Worm (Caenorhabditis elegans) whole organism, young adult: ENCODE measurements around the gene C28D4.10.

Source experiments
- B0019.2 ChIP-seq: fragments of 200-800 bp; sonication (Bioruptor generic); conservative IDR thresholded peaks from 2 replicates; pipeline ENCODE4 v1.3.6; 2022; ENCODE audit warnings: missing genetic modification reagents, missing genetic modification characterization, missing compliant biosample characterization
- B0336.3 ChIP-seq: fragments of 200-800 bp; sonication (Bioruptor generic); IDR thresholded peaks from 2 replicates; pipeline ENCODE4 v1.3.6; 2022; ENCODE audit warnings: missing genetic modification characterization, missing compliant biosample characterization
- C17E4.6 ChIP-seq: fragments of 200-800 bp; sonication (Bioruptor generic); IDR thresholded peaks from 2 replicates; pipeline ENCODE4 v1.3.6; 2022; ENCODE audit warnings: missing genetic modification reagents, missing genetic modification characterization, missing compliant biosample characterization
- F22D6.2 ChIP-seq: sonication (generic microtip); optimal IDR thresholded peaks from 2 replicates; lab custom pipeline; 2016; ENCODE audit warnings: mild to moderate bottlenecking, missing genetic modification characterization, missing compliant biosample characterization
- F33H1.4 ChIP-seq: fragments of 200-800 bp; sonication (Bioruptor generic); IDR thresholded peaks from 2 replicates; pipeline ENCODE4 v1.3.6; 2022; ENCODE audit warnings: missing genetic modification reagents, missing genetic modification characterization, missing compliant biosample characterization
- F37B4.10 ChIP-seq: fragments of 200-800 bp; sonication (Bioruptor generic); IDR thresholded peaks from 2 replicates; pipeline ENCODE4 v1.3.6; 2022; ENCODE audit warnings: missing genetic modification characterization, missing compliant biosample characterization
- F39B2.1 ChIP-seq: fragments of 200-800 bp; sonication (Bioruptor generic); IDR thresholded peaks from 2 replicates; pipeline ENCODE4 v1.3.6; 2022; ENCODE audit warnings: missing genetic modification reagents, missing genetic modification characterization, missing compliant biosample characterization
- F49E8.2 ChIP-seq: sonication (generic microtip); optimal IDR thresholded peaks from 3 replicates; lab custom pipeline; 2017; ENCODE audit warnings: missing genetic modification characterization, mild to moderate bottlenecking, missing compliant biosample characterization, antibody characterized with exemption, moderate library complexity; ENCODE audit not compliant: insufficient read depth
- F52B5.7 ChIP-seq: sonication (generic microtip); optimal IDR thresholded peaks from 2 replicates; lab custom pipeline; 2016; ENCODE audit warnings: mild to moderate bottlenecking, missing genetic modification characterization, missing compliant biosample characterization
- Y53F4B.3 ChIP-seq: fragments of 200-800 bp; sonication (Bioruptor generic); IDR thresholded peaks from 2 replicates; pipeline ENCODE4 v1.3.6; 2022; ENCODE audit warnings: missing genetic modification reagents, missing genetic modification characterization, missing compliant biosample characterization
- Y53G8AR.9 ChIP-seq: fragments of 200-800 bp; sonication (Bioruptor generic); conservative IDR thresholded peaks from 2 replicates; pipeline ENCODE4 v1.3.6; 2022; ENCODE audit warnings: missing genetic modification reagents, missing genetic modification characterization, missing compliant biosample characterization
- Y67H2A.10 ChIP-seq: fragments of 200-800 bp; sonication (Bioruptor generic); conservative IDR thresholded peaks from 2 replicates; pipeline ENCODE4 v1.3.6; 2022; ENCODE audit warnings: missing genetic modification reagents, missing genetic modification characterization, missing compliant biosample characterization
- Y95B8A.8 ChIP-seq: fragments of 200-800 bp; sonication (Bioruptor generic); IDR thresholded peaks from 2 replicates; pipeline ENCODE4 v1.3.6; 2022; ENCODE audit warnings: missing genetic modification reagents, missing genetic modification characterization, missing compliant biosample characterization
- aptf-2 ChIP-seq: fragments of 200-800 bp; sonication (Bioruptor generic); conservative IDR thresholded peaks from 2 replicates; pipeline ENCODE4 v1.3.6; 2022; ENCODE audit warnings: missing genetic modification reagents, missing genetic modification characterization, missing compliant biosample characterization
- atf-7 ChIP-seq: sonication (generic microtip); optimal IDR thresholded peaks from 2 replicates; lab custom pipeline; 2017; ENCODE audit warnings: mild to moderate bottlenecking, missing genetic modification characterization, missing compliant biosample characterization
- athp-1 ChIP-seq: sonication (generic microtip); optimal IDR thresholded peaks from 2 replicates; lab custom pipeline; 2017; ENCODE audit warnings: mild to moderate bottlenecking, missing genetic modification characterization, missing compliant biosample characterization
- attf-6 ChIP-seq: fragments of 200-800 bp; sonication (Bioruptor generic); IDR thresholded peaks from 2 replicates; pipeline ENCODE4 v1.3.6; 2022; ENCODE audit warnings: missing genetic modification reagents, missing genetic modification characterization, missing compliant biosample characterization
- cebp-1 ChIP-seq, 2 experiments: fragments of 200-800 bp in 1 of 2; sonication (Bioruptor generic) in 1 of 2; sonication (generic microtip) in 1 of 2; IDR thresholded peaks in 1 of 2; optimal IDR thresholded peaks in 1 of 2; 2 replicates each; pipeline versions ENCODE4 v1.3.6 to Lab custom; 2017 to 2022; ENCODE audit warnings: missing compliant biosample characterization in 2 of 2, missing genetic modification characterization in 2 of 2, mild to moderate bottlenecking in 1 of 2, missing genetic modification reagents in 1 of 2, moderate library complexity in 1 of 2
- cebp-2 ChIP-seq: fragments of 200-800 bp; sonication (Bioruptor generic); IDR thresholded peaks from 2 replicates; pipeline ENCODE4 v1.3.6; 2022; ENCODE audit warnings: missing genetic modification characterization, missing compliant biosample characterization
- ceh-79 ChIP-seq: sonication (generic microtip); optimal IDR thresholded peaks from 2 replicates; lab custom pipeline; 2017; ENCODE audit warnings: mild to moderate bottlenecking, missing genetic modification characterization, missing compliant biosample characterization
- chd-7 ChIP-seq: sonication (generic microtip); optimal IDR thresholded peaks from 2 replicates; lab custom pipeline; 2016; ENCODE audit warnings: mild to moderate bottlenecking, missing genetic modification characterization, moderate library complexity, missing compliant biosample characterization
- die-1 ChIP-seq: sonication (generic microtip); optimal IDR thresholded peaks from 2 replicates; lab custom pipeline; 2016; ENCODE audit warnings: missing genotype, mild to moderate bottlenecking, missing genetic modification characterization, missing compliant biosample characterization
- dpff-1 ChIP-seq: sonication (generic microtip); optimal IDR thresholded peaks from 2 replicates; lab custom pipeline; 2017; ENCODE audit warnings: mild to moderate bottlenecking, missing genetic modification characterization, missing compliant biosample characterization
- ekl-4 ChIP-seq: fragments of 200-800 bp; sonication (Bioruptor generic); IDR thresholded peaks from 2 replicates; pipeline ENCODE4 v1.3.6; 2022; ENCODE audit warnings: missing genetic modification reagents, missing genetic modification characterization, missing compliant biosample characterization
- fkh-3 ChIP-seq: sonication (generic microtip); optimal IDR thresholded peaks from 2 replicates; lab custom pipeline; 2016; ENCODE audit warnings: mild to moderate bottlenecking, missing genetic modification characterization, missing compliant biosample characterization
- gei-17 ChIP-seq: fragments of 200-800 bp; sonication (Bioruptor generic); optimal IDR thresholded peaks from 2 replicates; lab custom pipeline; 2018; ENCODE audit warnings: mild to moderate bottlenecking, missing genetic modification characterization, missing compliant biosample characterization
- him-1 ChIP-seq: sonication (generic microtip); optimal IDR thresholded peaks from 2 replicates; lab custom pipeline; 2016; ENCODE audit warnings: missing genotype, missing genetic modification reagents, missing genetic modification characterization, missing compliant biosample characterization
- hlh-12 ChIP-seq: sonication (generic microtip); optimal IDR thresholded peaks from 2 replicates; lab custom pipeline; 2016; ENCODE audit warnings: missing genetic modification characterization, missing compliant biosample characterization
- lag-1 ChIP-seq: fragments of 200-800 bp; sonication (Bioruptor generic); IDR thresholded peaks from 2 replicates; pipeline ENCODE4 v1.3.6; 2022; ENCODE audit warnings: missing genetic modification reagents, missing genetic modification characterization, missing compliant biosample characterization
- let-526 ChIP-seq: fragments of 200-800 bp; sonication (Bioruptor generic); IDR thresholded peaks from 2 replicates; pipeline ENCODE4 v1.3.6; 2022; ENCODE audit warnings: missing genetic modification reagents, missing genetic modification characterization, missing compliant biosample characterization
- let-607 ChIP-seq, 2 experiments: fragments of 200-800 bp in 1 of 2; sonication (Bioruptor generic) in 1 of 2; sonication (generic microtip) in 1 of 2; optimal IDR thresholded peaks; 2 replicates each; lab custom pipeline; 2016 to 2018; ENCODE audit warnings: mild to moderate bottlenecking in 2 of 2, missing compliant biosample characterization in 2 of 2, missing genetic modification characterization in 2 of 2, moderate library complexity in 2 of 2, missing genotype in 1 of 2
- lin-40 ChIP-seq: sonication (generic microtip); optimal IDR thresholded peaks from 2 replicates; lab custom pipeline; 2016; ENCODE audit warnings: missing genetic modification characterization, mild to moderate bottlenecking, missing compliant biosample characterization, missing genotype, missing genetic modification reagents
- lin-54 ChIP-seq: fragments of 200-800 bp; sonication (Bioruptor generic); optimal IDR thresholded peaks from 2 replicates; lab custom pipeline; 2018; ENCODE audit warnings: mild to moderate bottlenecking, missing genetic modification characterization, missing compliant biosample characterization
- lsy-27 ChIP-seq: sonication (generic microtip); optimal IDR thresholded peaks from 2 replicates; lab custom pipeline; 2017; ENCODE audit warnings: missing genetic modification characterization, mild to moderate bottlenecking, missing compliant biosample characterization, antibody characterized with exemption, missing genotype, borderline replicate concordance; ENCODE audit not compliant: insufficient read depth
- mxl-1 ChIP-seq: sonication (generic microtip); optimal IDR thresholded peaks from 2 replicates; lab custom pipeline; 2016; ENCODE audit warnings: missing genetic modification characterization, missing compliant biosample characterization
- nhr-179 ChIP-seq: sonication (generic microtip); optimal IDR thresholded peaks from 2 replicates; lab custom pipeline; 2016; ENCODE audit warnings: mild to moderate bottlenecking, missing genetic modification characterization, missing compliant biosample characterization
- nhr-80 ChIP-seq: sonication (generic microtip); optimal IDR thresholded peaks from 2 replicates; lab custom pipeline; 2016; ENCODE audit warnings: missing genetic modification characterization, missing compliant biosample characterization
- nhr-90 ChIP-seq: sonication (generic microtip); optimal IDR thresholded peaks from 2 replicates; lab custom pipeline; 2016; ENCODE audit warnings: missing genotype, mild to moderate bottlenecking, missing genetic modification characterization, missing compliant biosample characterization
- pbrm-1 ChIP-seq: fragments of 200-800 bp; sonication (Bioruptor generic); IDR thresholded peaks from 2 replicates; pipeline ENCODE4 v1.3.6; 2022; ENCODE audit warnings: missing genetic modification reagents, missing genetic modification characterization, missing compliant biosample characterization
- rcor-1 ChIP-seq: fragments of 200-800 bp; sonication (Bioruptor generic); IDR thresholded peaks from 2 replicates; pipeline ENCODE4 v1.3.6; 2022; ENCODE audit warnings: missing genetic modification reagents, missing genetic modification characterization, missing compliant biosample characterization
- rpc-1 ChIP-seq, 2 experiments: fragments of 150-350 bp in 1 of 2; sonication (generic microtip) in 1 of 2; optimal IDR thresholded peaks; 2 replicates each; lab custom pipeline; 2014 to 2018; ENCODE audit warnings: missing biosample characterization in 1 of 2, missing genetic modification characterization in 1 of 2, missing genetic modification reagents in 1 of 2, missing genotype in 1 of 2
- somi-1 ChIP-seq: fragments of 200-800 bp; sonication (Bioruptor generic); optimal IDR thresholded peaks from 2 replicates; lab custom pipeline; 2018; ENCODE audit warnings: mild to moderate bottlenecking, missing genetic modification characterization, missing compliant biosample characterization
- tbx-9 ChIP-seq: sonication (generic microtip); optimal IDR thresholded peaks from 2 replicates; lab custom pipeline; 2016; ENCODE audit warnings: borderline replicate concordance, missing genetic modification characterization, inconsistent platforms, missing compliant biosample characterization
- xnd-1 ChIP-seq: sonication (generic microtip); optimal IDR thresholded peaks from 2 replicates; lab custom pipeline; 2016; ENCODE audit warnings: missing genotype, missing genetic modification reagents, missing genetic modification characterization, missing compliant biosample characterization
- zfh-2 ChIP-seq: fragments of 200-800 bp; sonication (Bioruptor generic); conservative IDR thresholded peaks from 2 replicates; pipeline ENCODE4 v1.3.6; 2022; ENCODE audit warnings: missing genetic modification reagents, missing genetic modification characterization, missing compliant biosample characterization
- ztf-25 ChIP-seq: fragments of 200-800 bp; sonication (Bioruptor generic); IDR thresholded peaks from 2 replicates; pipeline ENCODE4 v1.3.6; 2022; ENCODE audit warnings: missing genetic modification reagents, missing genetic modification characterization, missing compliant biosample characterization
- ztf-26 ChIP-seq: sonication (generic microtip); optimal IDR thresholded peaks from 2 replicates; lab custom pipeline; 2017; ENCODE audit warnings: missing genetic modification characterization, missing compliant biosample characterization
- ztf-6 ChIP-seq: fragments of 200-800 bp; sonication (Bioruptor generic); IDR thresholded peaks from 2 replicates; pipeline ENCODE4 v1.3.6; 2022; ENCODE audit warnings: missing genetic modification reagents, missing genetic modification characterization, missing compliant biosample characterization

C28D4.10 gene

DNA sequence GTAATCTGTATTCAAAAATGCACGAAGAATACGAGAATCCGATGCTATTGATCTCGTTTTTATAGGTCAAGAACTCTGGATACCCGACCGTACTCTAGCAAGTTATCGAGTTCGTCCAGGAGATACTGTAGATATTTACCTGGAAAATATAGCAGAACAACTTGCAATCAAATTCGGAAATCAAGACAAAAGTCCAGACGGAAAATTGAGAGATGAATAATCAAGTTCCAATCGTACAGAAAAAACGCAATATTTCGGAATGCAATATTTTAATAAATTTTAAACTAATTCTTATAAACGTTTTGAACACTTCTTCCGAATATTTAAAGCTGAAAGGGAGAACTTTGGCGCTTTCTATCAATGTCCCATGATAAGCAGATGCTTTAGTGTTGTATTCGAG lies 707 bp downstream of the C28D4.10 start (continued):
- TF ChIP-seq nhr-80 (tag; lab: Kevin White, UChicago) = no peak
- no peak for TF ChIP-seq let-526
- no peak for TF ChIP-seq ztf-26
- no peak for TF ChIP-seq chd-7 (tag; lab: Kevin White, UChicago)
- no peak for TF ChIP-seq fkh-3 (tag; lab: Kevin White, UChicago)
- TF ChIP-seq him-1 = peak; percentile 35
- no peak for TF ChIP-seq lsy-27 (tag; lab: Kevin White, UChicago)
- TF ChIP-seq let-607 (tag; optimal IDR thresholded peaks at IDR 0.05; lab: Kevin White, UChicago) = no peak
- TF ChIP-seq attf-6 (GFP tag; lab: Robert Waterston, UW) = peak; percentile 58
- no peak for TF ChIP-seq atf-7 (tag; lab: Kevin White, UChicago)
- TF ChIP-seq Y67H2A.10 (GFP tag; lab: Robert Waterston, UW) = no peak
- TF ChIP-seq zfh-2 (GFP tag; lab: Robert Waterston, UW) = no peak
- peak; percentile 80; the same call in 1 of the 2 replicates for TF ChIP-seq Y95B8A.8 (GFP tag; lab: Robert Waterston, UW)
- TF ChIP-seq rpc-1 (optimal IDR thresholded peaks at IDR 0.05; lab: Kevin White, UChicago) = no peak
- no peak for TF ChIP-seq rpc-1 (tag; optimal IDR thresholded peaks at IDR 0.05; lab: Kevin White, UChicago)
- TF ChIP-seq xnd-1 (tag; lab: Kevin White, UChicago) = peak; percentile 43
- no peak for TF ChIP-seq pbrm-1
- TF ChIP-seq ekl-4 (GFP tag; lab: Robert Waterston, UW) = peak; percentile 81
- TF ChIP-seq ztf-6 (GFP tag; lab: Robert Waterston, UW) = no peak
- TF ChIP-seq athp-1 (tag; lab: Kevin White, UChicago) = no peak
- peak; percentile 59 for TF ChIP-seq F49E8.2
- 0 out of 2 replicates have a peak, but pooled peaks have one; percentile 65 for TF ChIP-seq Y53G8AR.9 (GFP tag; lab: Robert Waterston, UW)
- peak; percentile 68 for TF ChIP-seq F52B5.7 (tag; lab: Kevin White, UChicago)
- peak; percentile 51 for TF ChIP-seq rcor-1 (GFP tag; lab: Robert Waterston, UW)
- no peak for TF ChIP-seq cebp-1 (GFP tag; IDR thresholded peaks at IDR 0.05; lab: Robert Waterston, UW)
- TF ChIP-seq cebp-1 (tag; optimal IDR thresholded peaks at IDR 0.05; lab: Kevin White, UChicago) = peak; percentile 42
- peak; percentile 48 for TF ChIP-seq tbx-9 (tag; lab: Kevin White, UChicago)
- TF ChIP-seq lag-1 = no peak
- TF ChIP-seq nhr-179 (tag; lab: Kevin White, UChicago) = no peak
- no peak for TF ChIP-seq F37B4.10 (GFP tag; lab: Robert Waterston, UW)
- TF ChIP-seq Y53F4B.3 = no peak
- no peak for TF ChIP-seq dpff-1 (tag; lab: Kevin White, UChicago)
- TF ChIP-seq F33H1.4 (GFP tag; lab: Robert Waterston, UW) = peak; percentile 32; the same call in 1 of the 2 replicates
- TF ChIP-seq mxl-1 (tag; lab: Kevin White, UChicago) = no peak
- TF ChIP-seq nhr-90 (tag; lab: Kevin White, UChicago) = no peak
- no peak for TF ChIP-seq ceh-79 (tag; lab: Kevin White, UChicago)
- no peak for TF ChIP-seq gei-17 (GFP tag; lab: Kevin White, UChicago)
- TF ChIP-seq ztf-25 (GFP tag; lab: Robert Waterston, UW) = no peak
- 0 out of 2 replicates have a peak, but pooled peaks have one; percentile 34 for TF ChIP-seq F39B2.1 (GFP tag; lab: Robert Waterston, UW)
- TF ChIP-seq aptf-2 (GFP tag; lab: Robert Waterston, UW) = no peak
- TF ChIP-seq somi-1 (GFP tag; lab: Kevin White, UChicago) = no peak
- TF ChIP-seq hlh-12 (tag; lab: Kevin White, UChicago) = no peak
- TF ChIP-seq die-1 (tag; lab: Kevin White, UChicago) = no peak
- TF ChIP-seq C17E4.6 = peak; percentile 70; the same call in 1 of the 2 replicates
- TF ChIP-seq F22D6.2 (tag; lab: Kevin White, UChicago) = no peak
- peak; percentile 93 for TF ChIP-seq B0336.3 (GFP tag; lab: Robert Waterston, UW)
- TF ChIP-seq lin-40 (tag; lab: Kevin White, UChicago) = no peak
- peak; percentile 37 for TF ChIP-seq lin-54 (GFP tag; lab: Kevin White, UChicago)
- TF ChIP-seq cebp-2 (GFP tag; lab: Robert Waterston, UW) = no peak
- no peak for TF ChIP-seq B0019.2 (GFP tag; lab: Robert Waterston, UW)
